Worm (Caenorhabditis elegans) whole organism, young adult: ENCODE measurements around the gene nsy-1.

Experiments
- D2030.7 ChIP-seq: fragments of 200-800 bp; sonication (Bioruptor generic); IDR thresholded peaks from 2 replicates; pipeline ENCODE4 v1.3.6; 2022; ENCODE audit warnings: missing genetic modification reagents, missing genetic modification characterization, missing compliant biosample characterization
- F33H1.4 ChIP-seq: fragments of 200-800 bp; sonication (Bioruptor generic); IDR thresholded peaks from 2 replicates; pipeline ENCODE4 v1.3.6; 2022; ENCODE audit warnings: missing genetic modification reagents, missing genetic modification characterization, missing compliant biosample characterization
- F52B5.7 ChIP-seq: sonication (generic microtip); optimal IDR thresholded peaks from 2 replicates; lab custom pipeline; 2016; ENCODE audit warnings: mild to moderate bottlenecking, missing genetic modification characterization, missing compliant biosample characterization
- Y56A3A.18 ChIP-seq: fragments of 200-800 bp; sonication (Bioruptor generic); IDR thresholded peaks from 2 replicates; pipeline ENCODE4 v1.3.6; 2022; ENCODE audit warnings: missing genetic modification reagents, missing genetic modification characterization, missing compliant biosample characterization
- ZK185.1 ChIP-seq: sonication (generic microtip); optimal IDR thresholded peaks from 2 replicates; lab custom pipeline; 2016; ENCODE audit warnings: mild to moderate bottlenecking, missing genetic modification characterization, missing compliant biosample characterization; ENCODE audit not compliant: poor library complexity, severe bottlenecking
- aptf-2 ChIP-seq: fragments of 200-800 bp; sonication (Bioruptor generic); conservative IDR thresholded peaks from 2 replicates; pipeline ENCODE4 v1.3.6; 2022; ENCODE audit warnings: missing genetic modification reagents, missing genetic modification characterization, missing compliant biosample characterization
- attf-3 ChIP-seq: fragments of 200-800 bp; sonication (Bioruptor generic); conservative IDR thresholded peaks from 2 replicates; pipeline ENCODE4 v1.3.6; 2022; ENCODE audit warnings: missing genetic modification reagents, missing genetic modification characterization, missing compliant biosample characterization
- attf-5 ChIP-seq: fragments of 200-800 bp; sonication (Bioruptor generic); optimal IDR thresholded peaks from 2 replicates; lab custom pipeline; 2018; ENCODE audit warnings: mild to moderate bottlenecking, missing genetic modification characterization, missing compliant biosample characterization
- ccch-3 ChIP-seq: fragments of 200-800 bp; sonication (Bioruptor generic); optimal IDR thresholded peaks from 2 replicates; lab custom pipeline; 2018; ENCODE audit warnings: mild to moderate bottlenecking, missing genetic modification characterization, missing compliant biosample characterization
- cebp-1 ChIP-seq, 2 experiments: fragments of 200-800 bp in 1 of 2; sonication (Bioruptor generic) in 1 of 2; sonication (generic microtip) in 1 of 2; IDR thresholded peaks in 1 of 2; optimal IDR thresholded peaks in 1 of 2; 2 replicates each; pipeline versions ENCODE4 v1.3.6 to Lab custom; 2017 to 2022; ENCODE audit warnings: missing compliant biosample characterization in 2 of 2, missing genetic modification characterization in 2 of 2, mild to moderate bottlenecking in 1 of 2, missing genetic modification reagents in 1 of 2, moderate library complexity in 1 of 2
- ceh-100 ChIP-seq: fragments of 200-800 bp; sonication (Bioruptor generic); IDR thresholded peaks from 2 replicates; pipeline ENCODE4 v1.3.6; 2022; ENCODE audit warnings: missing genetic modification reagents, missing genetic modification characterization, missing compliant biosample characterization
- ceh-27 ChIP-seq: fragments of 200-800 bp; sonication (Bioruptor generic); optimal IDR thresholded peaks from 2 replicates; lab custom pipeline; 2018; ENCODE audit warnings: mild to moderate bottlenecking, missing genetic modification characterization, moderate library complexity, missing compliant biosample characterization
- ceh-91 ChIP-seq: fragments of 200-800 bp; sonication (Bioruptor generic); IDR thresholded peaks from 2 replicates; pipeline ENCODE4 v1.3.6; 2022; ENCODE audit warnings: missing genetic modification reagents, missing genetic modification characterization, missing compliant biosample characterization
- die-1 ChIP-seq: sonication (generic microtip); optimal IDR thresholded peaks from 2 replicates; lab custom pipeline; 2016; ENCODE audit warnings: missing genotype, mild to moderate bottlenecking, missing genetic modification characterization, missing compliant biosample characterization
- dox-1 ChIP-seq: fragments of 200-800 bp; sonication (Bioruptor generic); IDR thresholded peaks from 2 replicates; pipeline ENCODE4 v1.3.6; 2022; ENCODE audit warnings: missing genetic modification reagents, missing genetic modification characterization, missing compliant biosample characterization
- dpl-1 ChIP-seq: fragments of 150-350 bp; optimal IDR thresholded peaks from 2 replicates; lab custom pipeline; 2014; ENCODE audit warnings: missing biosample characterization, missing genetic modification reagents, missing genetic modification characterization
- efl-1 ChIP-seq: fragments of 150-350 bp; optimal IDR thresholded peaks from 2 replicates; lab custom pipeline; 2014; ENCODE audit warnings: missing biosample characterization, missing genetic modification reagents, missing genetic modification characterization
- egl-44 ChIP-seq: fragments of 200-800 bp; sonication (Bioruptor generic); IDR thresholded peaks from 2 replicates; pipeline ENCODE4 v1.3.6; 2022; ENCODE audit warnings: missing genetic modification reagents, missing genetic modification characterization, missing compliant biosample characterization
- ekl-4 ChIP-seq: fragments of 200-800 bp; sonication (Bioruptor generic); IDR thresholded peaks from 2 replicates; pipeline ENCODE4 v1.3.6; 2022; ENCODE audit warnings: missing genetic modification reagents, missing genetic modification characterization, missing compliant biosample characterization
- ets-4 ChIP-seq: fragments of 200-800 bp; sonication (Bioruptor generic); optimal IDR thresholded peaks from 2 replicates; lab custom pipeline; 2018; ENCODE audit warnings: mild to moderate bottlenecking, missing genetic modification characterization, missing compliant biosample characterization
- fkh-3 ChIP-seq: sonication (generic microtip); optimal IDR thresholded peaks from 2 replicates; lab custom pipeline; 2016; ENCODE audit warnings: mild to moderate bottlenecking, missing genetic modification characterization, missing compliant biosample characterization
- gei-17 ChIP-seq: fragments of 200-800 bp; sonication (Bioruptor generic); optimal IDR thresholded peaks from 2 replicates; lab custom pipeline; 2018; ENCODE audit warnings: mild to moderate bottlenecking, missing genetic modification characterization, missing compliant biosample characterization
- hrde-1 ChIP-seq: sonication (generic microtip); optimal IDR thresholded peaks from 2 replicates; lab custom pipeline; 2016; ENCODE audit warnings: missing genetic modification characterization, mild to moderate bottlenecking, missing compliant biosample characterization, moderate library complexity, missing genotype, missing genetic modification reagents, borderline replicate concordance
- let-526 ChIP-seq: fragments of 200-800 bp; sonication (Bioruptor generic); IDR thresholded peaks from 2 replicates; pipeline ENCODE4 v1.3.6; 2022; ENCODE audit warnings: missing genetic modification reagents, missing genetic modification characterization, missing compliant biosample characterization
- lin-35 ChIP-seq, 3 experiments: fragments of 150-350 bp in 2 of 3; sonication (generic microtip) in 1 of 3; optimal IDR thresholded peaks; 2 replicates each; lab custom pipeline; 2014 to 2018; ENCODE audit warnings: missing biosample characterization in 3 of 3, missing genetic modification characterization in 3 of 3, missing genetic modification reagents in 3 of 3
- lin-54 ChIP-seq: fragments of 200-800 bp; sonication (Bioruptor generic); optimal IDR thresholded peaks from 2 replicates; lab custom pipeline; 2018; ENCODE audit warnings: mild to moderate bottlenecking, missing genetic modification characterization, missing compliant biosample characterization
- madf-6 ChIP-seq: fragments of 200-800 bp; sonication (Bioruptor generic); IDR thresholded peaks from 2 replicates; pipeline ENCODE4 v1.3.6; 2022; ENCODE audit warnings: missing genetic modification reagents, missing genetic modification characterization, missing compliant biosample characterization
- madf-8 ChIP-seq: fragments of 200-800 bp; sonication (Bioruptor generic); conservative IDR thresholded peaks from 2 replicates; pipeline ENCODE4 v1.3.6; 2022; ENCODE audit warnings: missing genetic modification reagents, missing genetic modification characterization, missing compliant biosample characterization
- mcd-1 ChIP-seq: fragments of 200-800 bp; sonication (Bioruptor generic); IDR thresholded peaks from 2 replicates; pipeline ENCODE4 v1.3.6; 2022; ENCODE audit warnings: missing genetic modification reagents, missing genetic modification characterization, missing compliant biosample characterization
- mes-4 ChIP-seq: sonication (generic microtip); optimal IDR thresholded peaks from 2 replicates; lab custom pipeline; 2016; ENCODE audit warnings: missing genotype, missing genetic modification characterization, missing compliant biosample characterization
- nhr-80 ChIP-seq: sonication (generic microtip); optimal IDR thresholded peaks from 2 replicates; lab custom pipeline; 2016; ENCODE audit warnings: missing genetic modification characterization, missing compliant biosample characterization
- pha-4 ChIP-seq: fragments of 150-350 bp; sonication (generic microtip); optimal IDR thresholded peaks from 2 replicates; lab custom pipeline; 2014; ENCODE audit warnings: missing biosample characterization, missing genetic modification reagents, missing genetic modification characterization
- rcor-1 ChIP-seq: fragments of 200-800 bp; sonication (Bioruptor generic); IDR thresholded peaks from 2 replicates; pipeline ENCODE4 v1.3.6; 2022; ENCODE audit warnings: missing genetic modification reagents, missing genetic modification characterization, missing compliant biosample characterization
- repo-1 ChIP-seq: sonication (generic microtip); optimal IDR thresholded peaks from 2 replicates; lab custom pipeline; 2017; ENCODE audit warnings: mild to moderate bottlenecking, missing genetic modification characterization, missing compliant biosample characterization
- snpc-1.1 ChIP-seq: sonication (generic microtip); optimal IDR thresholded peaks from 2 replicates; lab custom pipeline; 2017; ENCODE audit warnings: missing genetic modification characterization, mild to moderate bottlenecking, missing compliant biosample characterization, antibody characterized with exemption, moderate library complexity, missing genotype, missing genetic modification reagents; ENCODE audit not compliant: insufficient read depth
- snpc-1.3 ChIP-seq: sonication (generic microtip); optimal IDR thresholded peaks from 2 replicates; lab custom pipeline; 2017; ENCODE audit warnings: missing genetic modification characterization, mild to moderate bottlenecking, missing compliant biosample characterization, antibody characterized with exemption, moderate library complexity, missing genotype, missing genetic modification reagents; ENCODE audit not compliant: insufficient read depth
- snpc-3.4 ChIP-seq: sonication (generic microtip); optimal IDR thresholded peaks from 2 replicates; lab custom pipeline; 2017; ENCODE audit warnings: missing genetic modification characterization, mild to moderate bottlenecking, missing compliant biosample characterization, antibody characterized with exemption, moderate library complexity, missing genotype, missing genetic modification reagents
- snpc-4 ChIP-seq, 5 experiments: fragments of 150-350 bp in 1 of 5; sonication (generic microtip) in 4 of 5; optimal IDR thresholded peaks; 2 replicates each; lab custom pipeline; 2014 to 2018; ENCODE audit warnings: missing genetic modification characterization in 5 of 5, missing biosample characterization in 3 of 5, antibody characterized with exemption in 2 of 5, mild to moderate bottlenecking in 2 of 5, missing compliant biosample characterization in 2 of 5, missing genotype in 2 of 5, moderate library complexity in 2 of 5, missing genetic modification reagents in 1 of 5
- tbp1 ChIP-seq: fragments of 200-800 bp; sonication (Bioruptor generic); optimal IDR thresholded peaks from 2 replicates; lab custom pipeline; 2018; ENCODE audit warnings: mild to moderate bottlenecking, missing genetic modification characterization, missing compliant biosample characterization
- tlf-1 ChIP-seq: fragments of 200-800 bp; sonication (Bioruptor generic); optimal IDR thresholded peaks from 2 replicates; lab custom pipeline; 2018; ENCODE audit warnings: mild to moderate bottlenecking, missing genetic modification characterization, missing compliant biosample characterization
- unc-130 ChIP-seq: sonication (generic microtip); optimal IDR thresholded peaks from 2 replicates; lab custom pipeline; 2016; ENCODE audit warnings: missing genetic modification reagents, missing genetic modification characterization, missing compliant biosample characterization
- unc-62 ChIP-seq: fragments of 150-350 bp; optimal IDR thresholded peaks from 2 replicates; lab custom pipeline; 2014; ENCODE audit warnings: missing biosample characterization, missing genetic modification reagents, missing genetic modification characterization
- xnd-1 ChIP-seq: sonication (generic microtip); optimal IDR thresholded peaks from 2 replicates; lab custom pipeline; 2016; ENCODE audit warnings: missing genotype, missing genetic modification reagents, missing genetic modification characterization, missing compliant biosample characterization
- ztf-18 ChIP-seq: sonication (generic microtip); optimal IDR thresholded peaks from 2 replicates; lab custom pipeline; 2016; ENCODE audit warnings: missing genotype, mild to moderate bottlenecking, missing genetic modification characterization, missing compliant biosample characterization

Gene nsy-1

DNA sequence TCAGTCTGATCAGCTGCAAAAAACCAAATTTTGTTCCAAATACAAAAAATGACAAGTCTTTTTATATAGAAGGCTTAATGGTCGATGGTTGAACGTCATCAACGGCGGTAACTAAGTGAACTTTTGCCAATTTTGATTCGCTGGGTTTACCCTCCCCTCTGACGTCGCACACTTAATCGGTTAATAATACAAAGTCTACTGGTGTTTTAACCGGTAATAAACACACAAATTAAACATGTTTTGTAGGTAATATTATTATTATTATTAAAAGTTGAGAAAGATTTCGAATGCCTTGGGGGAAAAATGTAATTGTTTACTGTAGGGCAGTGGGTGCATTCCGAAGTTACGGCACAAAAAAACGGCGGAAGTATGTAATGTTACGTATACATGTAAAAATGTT lies 38.2 kb downstream of the nsy-1 start, which contains the start of gene pho-12:
pho-12 (minus strand) TSS at position 101 of the 400 bp plus-strand sequence.
- no peak for TF ChIP-seq hrde-1 (tag; lab: Kevin White, UChicago)
- no peak for TF ChIP-seq dox-1 (GFP tag; lab: Robert Waterston, UW)
- TF ChIP-seq ztf-18 (tag; lab: Kevin White, UChicago): no peak
- no peak for TF ChIP-seq aptf-2 (GFP tag; lab: Robert Waterston, UW)
- no peak for TF ChIP-seq ceh-27 (GFP tag; lab: Kevin White, UChicago)
- no peak for TF ChIP-seq Y56A3A.18 (GFP tag; lab: Robert Waterston, UW)
- TF ChIP-seq F52B5.7: no peak
- TF ChIP-seq gei-17 (GFP tag; lab: Kevin White, UChicago): no peak
- TF ChIP-seq ccch-3 (GFP tag; lab: Kevin White, UChicago): no peak
- TF ChIP-seq ZK185.1 (tag; lab: Kevin White, UChicago): no peak

DNA sequence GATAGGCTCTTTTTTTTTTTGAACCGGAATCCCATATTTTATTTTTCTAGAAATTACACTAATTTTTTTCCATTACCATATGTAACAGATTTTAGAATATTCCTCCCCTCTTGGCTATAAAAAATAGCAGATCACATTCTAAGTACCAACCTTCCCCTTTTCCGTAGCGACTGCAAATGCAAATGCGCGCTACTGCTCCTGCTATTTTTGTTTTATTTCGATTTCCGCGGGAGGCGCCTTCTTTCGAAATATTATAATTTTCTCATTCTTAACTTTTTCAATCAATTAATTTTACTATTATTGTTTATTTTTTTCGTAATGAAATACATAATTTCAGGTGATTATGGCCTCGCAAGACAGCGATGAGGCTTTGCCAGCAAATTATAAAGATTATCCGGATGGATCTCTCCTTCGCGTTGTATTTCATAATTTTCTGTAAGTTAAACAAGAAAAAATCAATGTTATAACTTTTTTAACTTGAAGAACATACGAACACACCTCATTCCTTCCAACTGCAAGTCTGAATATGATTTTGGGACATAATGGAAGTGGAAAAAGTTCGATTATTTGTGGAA lies 39.3 kb downstream of the nsy-1 start, which contains the start of gene smc-5:
smc-5 (plus strand) TSS at position 332 of the 575 bp plus-strand sequence.
- TF ChIP-seq repo-1 (tag; lab: Kevin White, UChicago): no peak
- TF ChIP-seq ceh-91: peak; percentile 80
- peak; percentile 66 for TF ChIP-seq snpc-3.4 (tag; lab: Kevin White, UChicago)
- no peak for TF ChIP-seq fkh-3 (tag; lab: Kevin White, UChicago)
- peak; percentile 18 for TF ChIP-seq snpc-4 (GFP tag; optimal IDR thresholded peaks at IDR 0.05; lab: Kevin White, UChicago)
- peak in 3 of 4 experiments; percentile 66 to 84 (median 68) for TF ChIP-seq snpc-4 (tag; optimal IDR thresholded peaks at IDR 0.05; lab: Kevin White, UChicago)
- TF ChIP-seq ceh-27 (GFP tag; lab: Kevin White, UChicago): peak; percentile 54
- TF ChIP-seq madf-6 (GFP tag; lab: Robert Waterston, UW): peak; percentile 89
- no peak for TF ChIP-seq unc-62 (GFP tag; lab: Kevin White, UChicago)
- peak; percentile 28 for TF ChIP-seq snpc-1.3 (tag; lab: Kevin White, UChicago)
- TF ChIP-seq ceh-100 (GFP tag; lab: Robert Waterston, UW): peak; percentile 96
- TF ChIP-seq nhr-80 (tag; lab: Kevin White, UChicago): peak; percentile 28
- TF ChIP-seq egl-44: no peak
- TF ChIP-seq die-1: peak; percentile 7
- peak; percentile 80; the same call in 1 of the 2 replicates for TF ChIP-seq D2030.7 (GFP tag; lab: Robert Waterston, UW)
- peak; percentile 0 for TF ChIP-seq tlf-1 (GFP tag; lab: Kevin White, UChicago)
- no peak for TF ChIP-seq ets-4 (GFP tag; lab: Kevin White, UChicago)
- 0 out of 2 replicates have a peak, but pooled peaks have one; percentile 31 for TF ChIP-seq attf-3 (GFP tag; lab: Robert Waterston, UW)
- TF ChIP-seq rcor-1 (GFP tag; lab: Robert Waterston, UW): peak; percentile 36; the same call in 1 of the 2 replicates
- peak; percentile 94 for TF ChIP-seq efl-1 (GFP tag; lab: Kevin White, UChicago)
- TF ChIP-seq ekl-4: 0 out of 2 replicates have a peak, but pooled peaks have one; percentile 25
- peak; percentile 80 for TF ChIP-seq madf-8
- TF ChIP-seq xnd-1 (tag; lab: Kevin White, UChicago): peak; percentile 32
- peak; percentile 84 for TF ChIP-seq dpl-1 (GFP tag; lab: Kevin White, UChicago)
- peak; percentile 77 for TF ChIP-seq unc-130
- TF ChIP-seq attf-5 (GFP tag; lab: Kevin White, UChicago): peak; percentile 79
- TF ChIP-seq mes-4 (tag; lab: Kevin White, UChicago): no peak
- TF ChIP-seq snpc-1.1: peak; percentile 24
- TF ChIP-seq pha-4 (tag; lab: Kevin White, UChicago): no peak
- TF ChIP-seq cebp-1 (GFP tag; IDR thresholded peaks at IDR 0.05; lab: Robert Waterston, UW): peak; percentile 63; the same call in 1 of the 2 replicates
- no peak for TF ChIP-seq cebp-1 (tag; optimal IDR thresholded peaks at IDR 0.05; lab: Kevin White, UChicago)
- peak in 2 of 3 experiments; percentile 24 to 66 for TF ChIP-seq lin-35 (GFP tag; optimal IDR thresholded peaks at IDR 0.05; lab: Kevin White, UChicago)
- TF ChIP-seq F33H1.4: peak; percentile 68
- TF ChIP-seq mcd-1 (GFP tag; lab: Robert Waterston, UW): peak; percentile 91
- TF ChIP-seq lin-54 (GFP tag; lab: Kevin White, UChicago): peak; percentile 71
- no peak for TF ChIP-seq let-526 (GFP tag; lab: Robert Waterston, UW)
- TF ChIP-seq tbp1: peak; percentile 54
